Fruit fly (Drosophila melanogaster): ENCODE measurements around the gene CG43886.

DNA sequence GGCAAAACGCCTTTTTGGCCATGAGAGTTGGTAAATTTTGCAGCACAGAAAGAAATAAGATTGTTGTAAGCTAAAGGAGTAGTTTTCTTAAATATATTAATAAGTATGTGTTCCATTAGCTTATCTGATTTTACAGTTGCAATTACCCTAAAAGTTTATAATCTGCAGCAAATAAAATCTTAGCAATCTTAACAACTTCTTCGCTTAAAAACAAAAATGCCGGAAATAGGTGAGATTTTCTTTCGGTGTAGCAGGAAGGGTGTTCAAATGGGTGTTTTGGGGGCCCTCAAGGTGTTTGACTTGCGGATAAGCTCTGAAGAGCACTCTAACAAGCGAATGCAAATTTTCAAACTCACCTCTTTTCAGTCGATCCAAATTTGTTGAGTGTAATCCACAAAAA lies 8.8 kb downstream of the CG43886 start:
- TF ChIP-seq psq (optimal IDR thresholded peaks at IDR 0.05) (no peak), h (optimal IDR thresholded peaks at IDR 0.05) (no peak), insv (optimal IDR thresholded peaks at IDR 0.05) (no peak), Sin3A (optimal IDR thresholded peaks at IDR 0.05) (no peak), Myc (optimal IDR thresholded peaks at IDR 0.05) (no peak), ttk (optimal IDR thresholded peaks at IDR 0.05) (no peak)

All from Kc167 (cell line).